Worm (Caenorhabditis elegans): Measurements from ENCODE around the gene C37H5.13.

Gene C37H5.13

DNA sequence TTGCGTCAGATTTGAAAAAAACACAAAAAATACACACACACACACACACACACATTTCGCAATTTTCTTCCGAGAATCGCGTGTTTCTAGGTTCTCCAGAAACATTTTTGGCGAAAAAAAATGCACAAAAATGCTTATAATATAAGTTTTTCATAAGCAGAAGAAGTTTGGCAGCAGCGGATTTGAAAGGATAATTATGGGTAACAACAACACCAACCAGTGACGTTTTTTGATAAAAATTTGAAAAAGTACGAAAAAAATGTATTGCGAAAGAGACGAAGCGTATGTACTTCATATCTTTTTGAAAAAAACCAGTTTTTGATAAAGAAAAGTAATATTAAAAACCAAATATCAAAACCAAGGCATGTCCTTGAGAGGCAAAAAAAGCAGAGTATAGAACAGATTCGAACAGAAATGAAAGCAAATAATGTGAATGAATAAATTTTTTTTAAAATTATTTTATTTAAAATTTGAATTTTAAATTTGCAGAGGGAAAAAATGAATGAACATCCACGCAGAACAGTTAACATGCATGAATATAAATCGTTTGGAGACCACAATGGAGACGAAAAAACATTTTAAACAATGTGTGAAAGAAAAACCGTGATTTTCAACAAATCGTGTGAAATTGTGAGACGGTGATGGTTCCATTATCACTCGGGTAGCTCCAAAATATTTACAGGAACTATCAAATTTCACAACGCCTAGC lies 38.9 kb downstream of the C37H5.13 start (continued):
- TF ChIP-seq F37B4.10 (GFP tag; IDR thresholded peaks at IDR 0.05) (no peak), unc-130 (GFP tag; optimal IDR thresholded peaks at IDR 0.05) (peak; percentile 13), rcor-1 (GFP tag; IDR thresholded peaks at IDR 0.05) (no peak), him-1 (tag; optimal IDR thresholded peaks at IDR 0.05) (no peak), snpc-1.3 (tag; optimal IDR thresholded peaks at IDR 0.05; ENCODE audit: insufficient read depth) (no peak), nhr-80 (tag; optimal IDR thresholded peaks at IDR 0.05) (no peak), ets-4 (GFP tag; optimal IDR thresholded peaks at IDR 0.05) (no peak), Y53G8AR.9 (GFP tag; conservative IDR thresholded peaks at IDR 0.05) (0 out of 2 replicates have a peak, but pooled peaks have one; percentile 31)

DNA sequence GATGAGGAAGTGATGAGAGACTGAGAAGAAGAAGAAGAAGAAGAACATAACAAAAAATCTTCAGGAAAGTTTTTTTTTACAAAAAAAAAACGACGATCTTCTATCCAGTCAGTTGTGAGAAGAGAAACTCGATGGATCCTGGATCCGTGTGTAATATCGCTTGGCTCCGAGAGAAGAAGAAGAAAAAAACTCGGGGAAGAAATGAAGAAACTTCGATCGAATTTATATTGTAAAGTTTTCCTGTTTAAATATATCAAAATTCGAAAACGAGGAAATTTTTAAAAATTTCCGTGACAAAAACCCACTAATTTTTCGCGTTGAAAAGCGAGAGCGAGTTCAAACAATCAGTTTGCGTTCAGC lies 39.5 kb downstream of the C37H5.13 start, which contains the start of gene adss-1:
adss-1 (minus strand) TSS at position 101 of the 360 bp plus-strand sequence.
- no peak for TF ChIP-seq dpff-1 (tag; optimal IDR thresholded peaks at IDR 0.05)

DNA sequence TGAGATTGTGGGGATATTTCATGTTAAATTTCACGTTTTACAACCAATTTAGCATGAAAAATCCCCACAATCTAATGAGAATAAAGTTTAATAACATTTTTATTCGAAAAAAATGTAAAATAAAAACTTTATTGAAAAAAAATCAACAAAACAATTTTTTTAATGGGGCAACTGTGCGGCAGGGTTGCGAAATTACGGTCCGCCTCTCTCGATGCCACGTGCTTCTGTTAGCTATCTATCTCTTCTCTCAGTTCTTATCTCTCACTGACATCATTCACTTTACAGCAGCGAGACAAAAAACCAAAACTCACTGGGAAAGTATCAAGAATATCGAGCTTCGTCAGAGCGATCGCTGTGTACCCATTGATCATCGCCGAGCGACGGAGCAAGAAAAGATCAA lies 42.2 kb downstream of the C37H5.13 start:
- TF ChIP-seq tlf-1 (GFP tag; optimal IDR thresholded peaks at IDR 0.05) (no peak), snpc-1.1 (tag; optimal IDR thresholded peaks at IDR 0.05; ENCODE audit: insufficient read depth) (no peak), hsf-1 (GFP tag; IDR thresholded peaks at IDR 0.05) (no peak), tbp1 (GFP tag; optimal IDR thresholded peaks at IDR 0.05) (no peak), nfya-2 (GFP tag; IDR thresholded peaks at IDR 0.05) (no peak), T26A5.8 (tag; optimal IDR thresholded peaks at IDR 0.05) (no peak), egl-44 (GFP tag; IDR thresholded peaks at IDR 0.05) (no peak), cebp-1 (GFP tag; IDR thresholded peaks at IDR 0.05) (peak; percentile 84), cebp-1 (tag; optimal IDR thresholded peaks at IDR 0.05) (peak; percentile 95), hlh-12 (tag; optimal IDR thresholded peaks at IDR 0.05) (no peak), snpc-1.3 (tag; optimal IDR thresholded peaks at IDR 0.05; ENCODE audit: insufficient read depth) (no peak), somi-1 (GFP tag; optimal IDR thresholded peaks at IDR 0.05) (peak; percentile 36), chd-7 (tag; optimal IDR thresholded peaks at IDR 0.05) (no peak)

DNA sequence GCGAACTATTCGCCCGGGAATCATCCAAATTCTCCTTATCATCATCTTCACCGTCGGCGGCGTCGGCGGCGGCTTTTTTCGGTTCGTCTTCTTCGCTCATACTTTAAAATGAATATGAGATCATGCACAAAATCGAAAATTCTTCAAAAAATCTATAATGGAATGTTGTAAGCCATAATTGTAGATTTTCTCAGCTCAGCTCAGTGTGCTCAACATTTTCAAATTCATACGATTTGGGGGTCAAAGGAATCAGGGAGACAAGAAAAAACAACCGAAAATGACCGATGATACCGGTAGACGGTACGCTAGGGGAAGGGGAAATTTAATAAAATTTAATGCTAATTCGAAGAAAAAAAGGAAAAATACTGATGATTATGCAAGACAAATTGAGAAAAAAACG lies 44.2 kb downstream of the C37H5.13 start, which contains the start of gene ccep-97:
ccep-97 (minus strand) TSS at position 101 of the 400 bp plus-strand sequence.
- peak; percentile 31; the same call in 1 of the 2 replicates for TF ChIP-seq madf-6 (GFP tag; IDR thresholded peaks at IDR 0.05)
- TF ChIP-seq lsl-1 (GFP tag; optimal IDR thresholded peaks at IDR 0.05) = no peak

DNA sequence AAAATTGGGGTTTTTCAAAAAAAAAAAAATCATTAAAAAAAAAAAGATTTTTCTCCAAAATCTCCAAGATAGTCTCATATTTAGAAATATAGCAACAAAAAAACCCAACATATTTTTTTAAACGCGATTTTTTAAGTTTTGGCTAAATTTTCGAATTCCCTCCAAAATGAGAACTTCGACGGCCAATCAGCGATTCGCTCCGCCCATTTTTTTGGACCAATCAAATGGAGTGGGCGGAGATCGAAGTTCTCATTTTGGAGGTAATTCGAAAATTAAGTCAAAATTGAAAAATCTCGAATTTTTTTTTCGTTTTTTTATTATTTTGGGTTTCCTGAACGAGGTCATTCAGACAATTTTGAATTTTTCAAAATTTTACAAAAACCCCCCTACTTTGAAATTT lies 48.9 kb downstream of the C37H5.13 start:
- TF ChIP-seq lin-35 (GFP tag; optimal IDR thresholded peaks at IDR 0.05) = no peak
- TF ChIP-seq Y95B8A.8 (GFP tag; IDR thresholded peaks at IDR 0.05) = no peak

DNA sequence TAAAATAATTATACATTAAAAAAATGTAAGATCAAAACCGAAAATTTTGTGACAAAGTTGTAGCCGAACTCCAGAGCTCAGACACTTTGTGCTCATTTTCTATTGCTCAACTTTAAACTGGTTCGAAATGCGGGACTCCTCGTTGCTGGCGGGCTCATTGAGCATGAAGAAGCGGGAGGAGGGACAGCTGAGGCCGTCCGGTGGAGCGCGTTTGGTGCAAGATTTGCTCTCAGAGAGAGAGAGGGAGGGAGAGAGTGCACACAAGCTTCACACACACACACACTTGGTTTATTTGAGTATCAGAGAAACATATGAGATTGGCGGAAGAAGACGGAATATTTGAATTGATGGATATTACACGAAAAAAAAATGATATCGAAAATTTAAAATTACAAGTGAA lies 52.1 kb downstream of the C37H5.13 start:
- TF ChIP-seq B0261.1 (tag; optimal IDR thresholded peaks at IDR 0.05) (no peak), fkh-3 (tag; optimal IDR thresholded peaks at IDR 0.05) (no peak), zim-3 (tag; optimal IDR thresholded peaks at IDR 0.05) (no peak), lin-35 (GFP tag; optimal IDR thresholded peaks at IDR 0.05) (peak in 1 of 3 experiments; percentile 5), ama-1 (optimal IDR thresholded peaks at IDR 0.05) (no peak), ama-1 (GFP tag; optimal IDR thresholded peaks at IDR 0.05) (no peak), lin-26 (GFP tag; IDR thresholded peaks at IDR 0.05) (no peak), dpl-1 (GFP tag; optimal IDR thresholded peaks at IDR 0.05) (peak; percentile 5), zfh-2 (GFP tag; conservative IDR thresholded peaks at IDR 0.05) (peak; percentile 89), mes-4 (tag; optimal IDR thresholded peaks at IDR 0.05) (no peak), cebp-1 (GFP tag; IDR thresholded peaks at IDR 0.05) (no peak), cebp-1 (tag; optimal IDR thresholded peaks at IDR 0.05) (peak; percentile 3), nfyb-1 (GFP tag; IDR thresholded peaks at IDR 0.05) (no peak), ceh-27 (GFP tag; optimal IDR thresholded peaks at IDR 0.05) (peak; percentile 5), efl-1 (GFP tag; optimal IDR thresholded peaks at IDR 0.05) (no peak), egrh-3 (GFP tag; IDR thresholded peaks at IDR 0.05) (peak; percentile 54; the same call in 1 of the 2 replicates), mcd-1 (GFP tag; IDR thresholded peaks at IDR 0.05) (peak; percentile 60), madf-8 (GFP tag; conservative IDR thresholded peaks at IDR 0.05) (0 out of 2 replicates have a peak, but pooled peaks have one; percentile 21), madf-6 (GFP tag; IDR thresholded peaks at IDR 0.05) (0 out of 2 replicates have a peak, but pooled peaks have one; percentile 36)

All from whole organism, young adult.